Fruit fly (Drosophila melanogaster) whole organism, pupa: ENCODE results near the gene CG17177.

ENCODE experiments used
- CG10348 ChIP-seq: fragments of 200-800 bp; sonication (Bioruptor generic); IDR thresholded peaks from 2 replicates; pipeline ENCODE4 v1.3.6; 2022; ENCODE audit warnings: missing biosample characterization, missing genetic modification characterization
- CG12605 ChIP-seq: fragments of 200-800 bp; sonication (Bioruptor generic); IDR thresholded peaks from 2 replicates; pipeline ENCODE4 v1.3.6; 2022; ENCODE audit warnings: missing biosample characterization, missing genetic modification characterization
- CG13204 ChIP-seq: fragments of 200-800 bp; sonication (Bioruptor generic); optimal IDR thresholded peaks from 2 replicates; lab custom pipeline; 2018; ENCODE audit warnings: missing biosample characterization, mild to moderate bottlenecking, missing genetic modification characterization, moderate library complexity
- CG14655 ChIP-seq: fragments of 200-800 bp; sonication (Bioruptor generic); optimal IDR thresholded peaks from 3 replicates; lab custom pipeline; 2017; ENCODE audit warnings: mild to moderate bottlenecking, missing biosample characterization, missing genetic modification reagents, missing genetic modification characterization
- CG15710 ChIP-seq: fragments of 200-800 bp; sonication (Bioruptor generic); optimal IDR thresholded peaks from 2 replicates; lab custom pipeline; 2018; ENCODE audit warnings: missing biosample characterization, mild to moderate bottlenecking, missing genetic modification characterization, moderate library complexity
- CG17806 ChIP-seq: fragments of 200-800 bp; sonication (Bioruptor generic); optimal IDR thresholded peaks from 2 replicates; lab custom pipeline; 2018; ENCODE audit warnings: missing biosample characterization, mild to moderate bottlenecking, missing genetic modification characterization, moderate library complexity
- CG32121 ChIP-seq: fragments of 200-800 bp; sonication (Bioruptor generic); IDR thresholded peaks from 2 replicates; pipeline ENCODE4 v1.3.6; 2022; ENCODE audit warnings: missing biosample characterization, missing genetic modification characterization
- CG34367 ChIP-seq: fragments of 200-800 bp; sonication (Bioruptor generic); optimal IDR thresholded peaks from 2 replicates; lab custom pipeline; 2018; ENCODE audit warnings: missing biosample characterization, mild to moderate bottlenecking, missing genetic modification characterization
- CG4496 ChIP-seq: fragments of 200-800 bp; sonication (Bioruptor generic); IDR thresholded peaks from 3 replicates; pipeline ENCODE4 v1.3.6; 2022; ENCODE audit warnings: missing biosample characterization, missing genetic modification characterization
- CG8159 ChIP-seq: fragments of 200-800 bp; sonication (Bioruptor generic); optimal IDR thresholded peaks from 3 replicates; lab custom pipeline; 2018; ENCODE audit warnings: missing biosample characterization, mild to moderate bottlenecking, missing genetic modification characterization, moderate library complexity
- CG8301 ChIP-seq: fragments of 200-800 bp; sonication (Bioruptor generic); optimal IDR thresholded peaks from 2 replicates; lab custom pipeline; 2018; ENCODE audit warnings: missing biosample characterization, mild to moderate bottlenecking, missing genetic modification characterization
- CG9948 ChIP-seq: fragments of 200-800 bp; sonication (Bioruptor generic); optimal IDR thresholded peaks from 2 replicates; lab custom pipeline; 2018; ENCODE audit warnings: missing biosample characterization, mild to moderate bottlenecking, missing genetic modification characterization, moderate library complexity
- D1 ChIP-seq: fragments of 200-800 bp; sonication (Bioruptor generic); optimal IDR thresholded peaks from 2 replicates; lab custom pipeline; 2018; ENCODE audit warnings: missing biosample characterization, mild to moderate bottlenecking, missing genetic modification characterization, moderate library complexity
- EcR ChIP-seq: fragments of 200-800 bp; sonication (Bioruptor generic); optimal IDR thresholded peaks from 3 replicates; lab custom pipeline; 2019; ENCODE audit warnings: missing biosample characterization, missing genetic modification characterization, mild to moderate bottlenecking, moderate library complexity, missing genetic modification reagents
- Ets98B ChIP-seq: fragments of 200-800 bp; sonication (Bioruptor generic); IDR thresholded peaks from 2 replicates; pipeline ENCODE4 v1.3.6; 2022; ENCODE audit warnings: missing biosample characterization, missing genetic modification characterization
- Pif1A ChIP-seq: fragments of 200-800 bp; sonication (Bioruptor generic); optimal IDR thresholded peaks from 3 replicates; lab custom pipeline; 2016; ENCODE audit warnings: missing biosample characterization, missing genetic modification characterization
- Pif1B ChIP-seq: fragments of 200-800 bp; sonication (Bioruptor generic); optimal IDR thresholded peaks from 3 replicates; lab custom pipeline; 2016; ENCODE audit warnings: missing biosample characterization, missing genetic modification characterization
- Snoo ChIP-seq: fragments of 200-800 bp; sonication (Bioruptor generic); optimal IDR thresholded peaks from 3 replicates; lab custom pipeline; 2017; ENCODE audit warnings: missing biosample characterization, mild to moderate bottlenecking, missing genetic modification characterization, inconsistent platforms
- fd96Ca ChIP-seq: fragments of 200-800 bp; sonication (Bioruptor generic); IDR thresholded peaks from 3 replicates; pipeline ENCODE4 v1.3.6; 2022; ENCODE audit warnings: missing biosample characterization, missing genetic modification characterization
- gl ChIP-seq: fragments of 200-800 bp; sonication (Bioruptor generic); optimal IDR thresholded peaks from 2 replicates; lab custom pipeline; 2018; ENCODE audit warnings: missing biosample characterization, mild to moderate bottlenecking, missing genetic modification characterization
- rn ChIP-seq: fragments of 200-800 bp; sonication (Bioruptor generic); IDR thresholded peaks from 2 replicates; pipeline ENCODE4 v1.3.6; 2022; ENCODE audit warnings: missing biosample characterization, missing genetic modification characterization

The CG17177 gene

dm6 chr3L:14684468-14684867 lies 17.0 kb downstream of the CG17177 start, which contains the start of gene Dnaaf6:
Dnaaf6 (plus strand) TSS chr3L:14684768.
- TF ChIP-seq CG15710 (tag; lab: Kevin White, UChicago): no peak
- TF ChIP-seq, all 21 proteins: peak for 0

DNA sequence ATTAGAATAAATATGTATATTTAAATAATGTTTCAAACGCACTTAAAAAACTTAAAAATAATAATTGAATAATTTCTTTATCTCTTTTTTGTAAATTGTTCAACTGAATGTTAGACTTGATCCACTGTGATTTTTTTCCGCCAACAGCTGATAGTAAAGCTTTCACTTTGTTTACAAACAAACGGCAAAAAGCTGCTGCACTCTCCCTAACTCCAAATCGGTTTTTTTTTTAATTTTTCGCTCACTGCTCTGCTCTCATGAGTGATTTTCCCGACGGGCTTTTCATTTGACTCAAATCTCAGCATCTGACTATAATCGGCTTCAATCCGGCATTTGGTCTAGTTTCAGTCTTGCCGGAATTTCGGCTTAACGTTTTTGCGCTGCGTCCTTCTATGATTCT lies 20.0 kb downstream of the CG17177 start:
- TF ChIP-seq CG12605 (GFP tag; lab: Robert Waterston, UW): peak; percentile 79
- no peak for TF ChIP-seq CG13204

- TF ChIP-seq Ets98B (GFP tag; lab: Robert Waterston, UW) (peak; percentile 44; the same call in 1 of the 2 replicates), CG8159 (tag; lab: Kevin White, UChicago) (peak; percentile 64), Pif1B (GFP tag; lab: Kevin White, UChicago) (peak; percentile 44), CG4496 (GFP tag; lab: Robert Waterston, UW) (peak; percentile 77), CG13204 (no peak), CG8301 (peak; percentile 94), CG32121 (GFP tag; lab: Robert Waterston, UW) (peak; percentile 66; the same call in 1 of the 2 replicates), CG15710 (tag; lab: Kevin White, UChicago) (peak; percentile 72), CG34367 (tag; lab: Kevin White, UChicago) (peak; percentile 67), rn (GFP tag; lab: Robert Waterston, UW) (peak; percentile 51), CG10348 (no peak), CG12605 (GFP tag; lab: Robert Waterston, UW) (peak; percentile 35; the same call in 1 of the 2 replicates), gl (no peak), Snoo (tag; lab: Kevin White, UChicago) (peak; percentile 88), EcR (GFP tag; lab: Kevin White, UChicago) (no peak), fd96Ca (0 out of 3 replicates have a peak, but pooled peaks have one; percentile 40), CG17806 (tag; lab: Kevin White, UChicago) (peak; percentile 79), CG14655 (peak; percentile 96), CG9948 (peak; percentile 86), Pif1A (GFP tag; lab: Kevin White, UChicago) (peak; percentile 62), D1 (tag; lab: Kevin White, UChicago) (peak; percentile 80)
These were observed 23.3 kb downstream of the CG17177 start, which contains the start of gene CG4914 for dm6 chr3L:14678097-14678679. CG4914 (minus strand) TSS chr3L:14678147.

DNA sequence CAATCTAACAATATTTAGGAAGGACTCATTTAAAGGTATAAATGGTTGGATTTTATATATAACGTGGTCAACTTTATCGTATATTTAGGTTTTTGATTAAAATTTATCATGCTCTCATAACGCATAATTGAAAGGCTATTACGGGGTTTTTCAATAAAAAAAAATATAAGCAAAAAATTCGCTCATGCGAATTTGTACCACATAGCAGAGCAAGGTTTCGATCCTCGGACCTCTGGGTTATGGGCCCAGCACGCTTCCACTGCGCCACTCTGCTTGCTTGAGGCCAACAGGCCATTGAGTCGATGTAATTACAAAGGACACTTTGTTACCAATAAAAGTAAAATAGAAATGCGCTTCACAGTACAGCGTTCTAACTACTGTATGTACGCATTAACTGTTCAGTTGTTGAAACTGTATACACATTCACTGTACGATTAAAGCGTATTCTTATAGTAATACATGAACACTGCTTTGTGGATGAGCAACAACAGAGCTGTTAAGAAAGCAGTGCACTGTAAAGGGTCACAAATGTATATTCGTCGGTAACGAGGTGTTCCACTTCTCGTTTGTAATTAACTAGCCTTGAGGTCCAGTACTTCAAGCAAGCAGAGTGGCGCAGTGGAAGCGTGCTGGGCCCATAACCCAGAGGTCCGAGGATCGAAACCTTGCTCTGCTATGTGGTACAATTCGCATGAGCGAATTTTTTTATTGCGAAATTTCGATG lies 27.6 kb downstream of the CG17177 start:
- TF ChIP-seq fd96Ca (no peak), Ets98B (GFP tag; lab: Robert Waterston, UW) (no peak; the same call in 1 of the 2 replicates), Snoo (tag; lab: Kevin White, UChicago) (no peak), CG14655 (no peak), EcR (GFP tag; lab: Kevin White, UChicago) (no peak), CG9948 (no peak), D1 (tag; lab: Kevin White, UChicago) (no peak), CG32121 (GFP tag; lab: Robert Waterston, UW) (no peak), CG10348 (no peak), rn (GFP tag; lab: Robert Waterston, UW) (no peak), Pif1B (GFP tag; lab: Kevin White, UChicago) (no peak), CG34367 (tag; lab: Kevin White, UChicago) (no peak), CG8301 (no peak), CG13204 (no peak), CG4496 (GFP tag; lab: Robert Waterston, UW) (no peak)

DNA sequence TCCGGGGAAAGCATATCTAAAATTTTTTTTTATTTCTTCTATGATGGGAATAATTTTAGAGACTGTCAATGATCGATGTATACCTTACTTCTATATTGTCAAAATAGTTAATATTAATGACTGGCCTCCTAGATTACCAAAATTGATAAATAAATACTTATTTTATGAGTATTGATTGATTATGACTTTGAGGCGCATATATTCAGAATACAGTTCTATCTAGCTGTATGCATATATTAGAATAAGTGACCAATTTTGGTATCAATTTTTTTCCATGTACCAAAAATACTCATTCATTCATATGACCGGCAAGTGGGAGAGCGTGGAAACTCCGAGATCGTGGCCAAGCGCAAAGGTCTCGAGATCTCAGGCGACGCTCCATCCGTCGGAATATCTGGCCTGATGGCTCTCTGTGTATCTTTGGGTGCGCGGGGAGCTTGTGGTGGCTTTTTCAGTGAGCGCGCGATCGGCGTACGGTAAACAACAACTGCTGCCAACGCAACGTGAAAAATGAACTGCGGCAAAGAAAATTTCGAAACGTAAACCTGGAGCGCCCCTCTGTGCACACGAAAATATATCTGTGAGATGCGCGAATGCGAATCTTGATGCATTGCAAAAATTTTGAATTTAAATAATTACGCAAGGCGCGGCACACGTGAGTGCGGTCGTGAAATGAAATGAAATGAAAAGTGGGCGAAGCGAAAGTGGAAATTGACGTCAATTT lies 28.9 kb downstream of the CG17177 start, which contains the start of the genes CG43121 and ome:
CG43121 (minus strand) TSS at position 51 of the 724 bp plus-strand sequence.
ome (plus strand) TSS at position 453 of the 724 bp plus-strand sequence.
- peak; percentile 46; the same call in 1 of the 2 replicates for TF ChIP-seq Ets98B (GFP tag; lab: Robert Waterston, UW)
- no peak for TF ChIP-seq D1 (tag; lab: Kevin White, UChicago)
- TF ChIP-seq CG10348: no peak
- peak; percentile 39 for TF ChIP-seq CG8301
- TF ChIP-seq Pif1A (GFP tag; lab: Kevin White, UChicago): peak; percentile 50
- peak; percentile 42 for TF ChIP-seq CG14655
- peak; percentile 16 for TF ChIP-seq Snoo (tag; lab: Kevin White, UChicago)
- TF ChIP-seq CG15710 (tag; lab: Kevin White, UChicago): no peak
- no peak for TF ChIP-seq EcR (GFP tag; lab: Kevin White, UChicago)
- no peak for TF ChIP-seq CG34367 (tag; lab: Kevin White, UChicago)
- peak; percentile 59; the same call in 2 of the 3 replicates for TF ChIP-seq CG4496 (GFP tag; lab: Robert Waterston, UW)
- peak; percentile 4 for TF ChIP-seq gl
- no peak; the same call in none of the 3 replicates for TF ChIP-seq fd96Ca
- TF ChIP-seq CG13204: peak; percentile 51
- peak; percentile 5 for TF ChIP-seq Pif1B (GFP tag; lab: Kevin White, UChicago)
- no peak for TF ChIP-seq CG17806 (tag; lab: Kevin White, UChicago)
- TF ChIP-seq CG32121 (GFP tag; lab: Robert Waterston, UW): peak; percentile 44
- TF ChIP-seq CG8159 (tag; lab: Kevin White, UChicago): no peak
- 0 out of 2 replicates have a peak, but pooled peaks have one; percentile 22 for TF ChIP-seq CG12605 (GFP tag; lab: Robert Waterston, UW)
- TF ChIP-seq rn (GFP tag; lab: Robert Waterston, UW): no peak
- TF ChIP-seq CG9948: no peak
